Worm (Caenorhabditis elegans) whole organism, late embryonic: ENCODE measurements around the gene uig-1.

Experiments
- fax-1 ChIP-seq: sonication (generic microtip); optimal IDR thresholded peaks from 2 replicates; lab custom pipeline; 2016; ENCODE audit warnings: missing genotype, missing genetic modification characterization, missing compliant biosample characterization
- fkh-6 ChIP-seq: sonication (generic microtip); optimal IDR thresholded peaks from 2 replicates; lab custom pipeline; 2016; ENCODE audit warnings: missing genetic modification characterization, missing compliant biosample characterization
- gmeb-2 ChIP-seq: sonication (generic microtip); optimal IDR thresholded peaks from 2 replicates; lab custom pipeline; 2016; ENCODE audit warnings: missing genetic modification characterization, inconsistent platforms, missing compliant biosample characterization
- lin-11 ChIP-seq: fragments of 200-800 bp; sonication (Bioruptor generic); optimal IDR thresholded peaks from 2 replicates; lab custom pipeline; 2018; ENCODE audit warnings: mild to moderate bottlenecking, missing genetic modification characterization, missing compliant biosample characterization
- nfya-1 ChIP-seq: sonication (generic microtip); optimal IDR thresholded peaks from 2 replicates; lab custom pipeline; 2017; ENCODE audit warnings: missing genetic modification characterization, mild to moderate bottlenecking, missing compliant biosample characterization, antibody characterized with exemption, moderate library complexity
- pat-9 ChIP-seq: fragments of 200-800 bp; sonication (Bioruptor generic); optimal IDR thresholded peaks from 2 replicates; lab custom pipeline; 2018; ENCODE audit warnings: mild to moderate bottlenecking, missing genetic modification characterization, moderate library complexity, missing compliant biosample characterization
- pha-4 ChIP-seq: fragments of 150-350 bp; optimal IDR thresholded peaks from 2 replicates; lab custom pipeline; 2018; ENCODE audit warnings: missing biosample characterization, missing genetic modification reagents, missing genetic modification characterization
- ref-2 ChIP-seq: sonication (generic microtip); optimal IDR thresholded peaks from 2 replicates; lab custom pipeline; 2016; ENCODE audit warnings: missing genetic modification characterization, missing compliant biosample characterization
- unc-86 ChIP-seq: sonication (generic microtip); optimal IDR thresholded peaks from 2 replicates; lab custom pipeline; 2016; ENCODE audit warnings: missing genetic modification characterization, missing compliant biosample characterization

ce11 chrV:13327463-13327862, 31.7 kb upstream of the uig-1 start, which contains the start of gene str-37:
- TF ChIP-seq nfya-1 (no peak), unc-86 (no peak), pat-9 (tag; lab: Kevin White, UChicago) (no peak), pha-4 (tag; lab: Kevin White, UChicago) (no peak), lin-11 (tag; lab: Kevin White, UChicago) (no peak), ref-2 (no peak), gmeb-2 (no peak), fax-1 (tag; lab: Kevin White, UChicago) (no peak), fkh-6 (tag; lab: Kevin White, UChicago) (no peak)
